Fruit fly (Drosophila melanogaster): ENCODE data around the gene CG3097.

DNA sequence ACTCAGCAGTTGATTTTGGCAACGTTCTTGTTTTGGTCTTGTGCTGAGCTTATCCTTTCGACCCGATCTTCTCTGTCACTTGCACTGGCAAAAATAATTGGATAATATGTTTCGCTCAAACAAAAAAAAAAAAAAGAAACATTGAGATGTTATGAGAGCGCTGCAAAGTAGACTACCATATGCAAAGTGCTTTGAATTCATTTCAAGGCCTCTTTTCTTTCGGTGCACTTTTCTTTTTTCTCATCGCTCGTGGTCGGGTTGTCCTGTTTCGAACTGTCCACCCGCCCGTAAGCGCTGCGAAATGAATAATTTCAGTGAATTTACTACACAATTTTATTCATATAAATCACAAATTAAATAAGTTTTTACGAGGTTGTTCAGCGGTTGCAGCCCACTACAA is 49.4 kb upstream of the CG3097 start:
- TF ChIP-seq CG11902 (GFP tag; optimal IDR thresholded peaks at IDR 0.05) (no peak), acj6 (GFP tag; optimal IDR thresholded peaks at IDR 0.05) (no peak), CG8119 (GFP tag; IDR thresholded peaks at IDR 0.05) (no peak), Hr38 (GFP tag; optimal IDR thresholded peaks at IDR 0.05) (no peak), CG3919 (GFP tag; optimal IDR thresholded peaks at IDR 0.05) (no peak), Blimp-1 (GFP tag; optimal IDR thresholded peaks at IDR 0.05) (no peak), CG6808 (GFP tag; optimal IDR thresholded peaks at IDR 0.05) (no peak)
